Worm (Caenorhabditis elegans) whole organism, midembryonic: Measurements from ENCODE around the gene C10A4.6.

ENCODE experiments used
- cog-1 ChIP-seq: sonication (generic microtip); optimal IDR thresholded peaks from 2 replicates; lab custom pipeline; 2016; ENCODE audit warnings: missing genetic modification characterization, missing compliant biosample characterization
- flt-1 ChIP-seq: fragments of 200-800 bp; sonication (Bioruptor generic); IDR thresholded peaks from 2 replicates; pipeline ENCODE4 v1.3.6; 2022; ENCODE audit warnings: missing genetic modification characterization, missing compliant biosample characterization
- klf-2 ChIP-seq: fragments of 200-800 bp; sonication (Bioruptor generic); conservative IDR thresholded peaks from 2 replicates; pipeline ENCODE4 v1.3.6; 2022; ENCODE audit warnings: missing genetic modification reagents, missing genetic modification characterization, missing compliant biosample characterization
- ztf-23 ChIP-seq: fragments of 200-800 bp; sonication (Bioruptor generic); IDR thresholded peaks from 2 replicates; pipeline ENCODE4 v1.3.6; 2022; ENCODE audit warnings: missing genetic modification reagents, missing genetic modification characterization, missing compliant biosample characterization
- ztf-29 ChIP-seq: fragments of 200-800 bp; sonication (Bioruptor generic); IDR thresholded peaks from 2 replicates; pipeline ENCODE4 v1.3.6; 2022; ENCODE audit warnings: missing genetic modification reagents, missing genetic modification characterization, missing compliant biosample characterization

- TF ChIP-seq ztf-23 (GFP tag; lab: Robert Waterston, UW) (no peak), ztf-29 (GFP tag; lab: Robert Waterston, UW) (no peak), cog-1 (tag; lab: Kevin White, UChicago) (no peak), klf-2 (GFP tag; lab: Robert Waterston, UW) (no peak), flt-1 (GFP tag; lab: Robert Waterston, UW) (no peak)
Measured at ce11 chrX:7371945-7372344, 18.4 kb upstream of the C10A4.6 start.
